Worm (Caenorhabditis elegans): ENCODE measurements around the gene F57G9.7.

The F57G9.7 gene

ce11 chrII:12352115-12352514, 45.4 kb downstream of the F57G9.7 start, which contains the start of gene ras-1 (continued):
- TF ChIP-seq nhr-80 (tag; optimal IDR thresholded peaks at IDR 0.05): peak; percentile 64
- TF ChIP-seq ceh-58 (GFP tag; IDR thresholded peaks at IDR 0.05): no peak

ce11 chrII:12350737-12351275, 46.8 kb downstream of the F57G9.7 start:
- TF ChIP-seq cebp-2 (GFP tag; IDR thresholded peaks at IDR 0.05) (no peak), snpc-1.3 (tag; optimal IDR thresholded peaks at IDR 0.05; ENCODE audit: insufficient read depth) (no peak), mel-28 (tag; optimal IDR thresholded peaks at IDR 0.05; ENCODE audit: borderline replicate concordance) (no peak), unc-62 (GFP tag; optimal IDR thresholded peaks at IDR 0.05) (no peak), ama-1 (optimal IDR thresholded peaks at IDR 0.05) (no peak), ama-1 (GFP tag; optimal IDR thresholded peaks at IDR 0.05) (no peak), lag-1 (GFP tag; IDR thresholded peaks at IDR 0.05) (no peak), unc-130 (GFP tag; optimal IDR thresholded peaks at IDR 0.05) (no peak)

ce11 chrII:12349866-12350265, 47.7 kb downstream of the F57G9.7 start:
- TF ChIP-seq F23B12.7 (tag; optimal IDR thresholded peaks at IDR 0.05; ENCODE audit: insufficient read depth) (no peak), nhr-80 (tag; optimal IDR thresholded peaks at IDR 0.05) (peak; percentile 45), cebp-1 (GFP tag; IDR thresholded peaks at IDR 0.05) (no peak), cebp-1 (tag; optimal IDR thresholded peaks at IDR 0.05) (peak; percentile 4), egl-44 (GFP tag; IDR thresholded peaks at IDR 0.05) (no peak), Y79H2A.3 (GFP tag; conservative IDR thresholded peaks at IDR 0.05) (no peak), ceh-40 (GFP tag; IDR thresholded peaks at IDR 0.05) (no peak), xnd-1 (tag; optimal IDR thresholded peaks at IDR 0.05) (no peak)

- TF ChIP-seq hmg-1.2 (GFP tag; IDR thresholded peaks at IDR 0.05): peak; percentile 72
- TF ChIP-seq ztf-18 (tag; optimal IDR thresholded peaks at IDR 0.05): no peak
Observed at ce11 chrII:12348957-12349356, 48.6 kb downstream of the F57G9.7 start.

- no peak for TF ChIP-seq ceh-40 (GFP tag; IDR thresholded peaks at IDR 0.05)
- no peak for TF ChIP-seq lin-35 (GFP tag; optimal IDR thresholded peaks at IDR 0.05)
- no peak for TF ChIP-seq B0035.1 (tag; optimal IDR thresholded peaks at IDR 0.05)
- no peak for TF ChIP-seq Y56A3A.18 (GFP tag; IDR thresholded peaks at IDR 0.05)
- TF ChIP-seq pha-4 (tag; optimal IDR thresholded peaks at IDR 0.05): no peak
- TF ChIP-seq ama-1 (optimal IDR thresholded peaks at IDR 0.05): no peak
- no peak for TF ChIP-seq ama-1 (GFP tag; optimal IDR thresholded peaks at IDR 0.05)
- TF ChIP-seq Y53F4B.3 (GFP tag; IDR thresholded peaks at IDR 0.05): no peak
- TF ChIP-seq nhr-179 (tag; optimal IDR thresholded peaks at IDR 0.05): no peak
- TF ChIP-seq him-1 (tag; optimal IDR thresholded peaks at IDR 0.05): no peak
- TF ChIP-seq snpc-1.3 (tag; optimal IDR thresholded peaks at IDR 0.05; ENCODE audit: insufficient read depth): no peak
- no peak for TF ChIP-seq ztf-18 (tag; optimal IDR thresholded peaks at IDR 0.05)
- TF ChIP-seq zim-3 (tag; optimal IDR thresholded peaks at IDR 0.05): no peak
- TF ChIP-seq lin-26 (GFP tag; IDR thresholded peaks at IDR 0.05): no peak
- TF ChIP-seq F37B4.10 (GFP tag; IDR thresholded peaks at IDR 0.05): no peak
- TF ChIP-seq ztf-3 (GFP tag; optimal IDR thresholded peaks at IDR 0.05): no peak
- no peak for TF ChIP-seq ztf-6 (GFP tag; IDR thresholded peaks at IDR 0.05)
- TF ChIP-seq dpff-1 (tag; optimal IDR thresholded peaks at IDR 0.05): no peak
- no peak for TF ChIP-seq F23B12.7 (tag; optimal IDR thresholded peaks at IDR 0.05; ENCODE audit: insufficient read depth)
- TF ChIP-seq T26A5.8 (tag; optimal IDR thresholded peaks at IDR 0.05): no peak
- TF ChIP-seq lsy-27 (tag; optimal IDR thresholded peaks at IDR 0.05; ENCODE audit: borderline replicate concordance, insufficient read depth): no peak
Observed at ce11 chrII:12346289-12346989, 51.1 kb downstream of the F57G9.7 start.
